Worm (Caenorhabditis elegans) whole organism, L2 larva: ENCODE data around the gene lmtr-3.

Experiments used
- C34F6.9 ChIP-seq: fragments of 150-350 bp; optimal IDR thresholded peaks from 2 replicates; lab custom pipeline; 2014; ENCODE audit warnings: missing biosample characterization, missing genetic modification characterization
- F13H6.1 ChIP-seq: sonication (generic microtip); optimal IDR thresholded peaks from 2 replicates; lab custom pipeline; 2016; ENCODE audit warnings: missing genetic modification characterization, missing compliant biosample characterization
- R02D3.7 ChIP-seq: fragments of 150-350 bp; optimal IDR thresholded peaks from 2 replicates; lab custom pipeline; 2014; ENCODE audit warnings: missing biosample characterization, missing genetic modification characterization
- Y55F3AM.14 ChIP-seq: fragments of 200-800 bp; sonication (Bioruptor generic); optimal IDR thresholded peaks from 2 replicates; lab custom pipeline; 2018; ENCODE audit warnings: mild to moderate bottlenecking, missing genetic modification characterization, missing compliant biosample characterization
- ZK546.5 ChIP-seq: sonication (generic microtip); optimal IDR thresholded peaks from 2 replicates; lab custom pipeline; 2017; ENCODE audit warnings: missing biosample characterization, missing genetic modification characterization
- alr-1 ChIP-seq: fragments of 150-350 bp; optimal IDR thresholded peaks from 2 replicates; lab custom pipeline; 2014; ENCODE audit warnings: missing biosample characterization, missing genetic modification characterization
- aly-2 ChIP-seq: fragments of 150-350 bp; optimal IDR thresholded peaks from 2 replicates; lab custom pipeline; 2014; ENCODE audit warnings: missing biosample characterization, missing genetic modification characterization
- ama-1 ChIP-seq: fragments of 150-350 bp; optimal IDR thresholded peaks from 2 replicates; lab custom pipeline; 2018; ENCODE audit warnings: inconsistent platforms
- blmp-1 ChIP-seq: sonication (generic microtip); optimal IDR thresholded peaks from 2 replicates; lab custom pipeline; 2017; ENCODE audit warnings: missing genetic modification characterization, mild to moderate bottlenecking, missing compliant biosample characterization, antibody characterized with exemption, moderate library complexity; ENCODE audit not compliant: insufficient read depth
- ceh-82 ChIP-seq: fragments of 150-350 bp; optimal IDR thresholded peaks from 2 replicates; lab custom pipeline; 2014; ENCODE audit warnings: missing biosample characterization, missing genetic modification characterization
- crh-2 ChIP-seq: sonication (generic microtip); optimal IDR thresholded peaks from 2 replicates; lab custom pipeline; 2017; ENCODE audit warnings: missing biosample characterization, missing genetic modification characterization
- dmd-4 ChIP-seq: sonication (generic microtip); optimal IDR thresholded peaks from 2 replicates; lab custom pipeline; 2017; ENCODE audit warnings: missing biosample characterization, missing genetic modification characterization
- egl-27 ChIP-seq: sonication (generic microtip); optimal IDR thresholded peaks from 3 replicates; lab custom pipeline; 2017; ENCODE audit warnings: missing biosample characterization, missing genetic modification reagents, missing genetic modification characterization
- elt-1 ChIP-seq: fragments of 150-350 bp; optimal IDR thresholded peaks from 2 replicates; lab custom pipeline; 2014; ENCODE audit warnings: missing biosample characterization, missing genetic modification characterization
- elt-3 ChIP-seq: sonication (generic microtip); optimal IDR thresholded peaks from 2 replicates; lab custom pipeline; 2017; ENCODE audit warnings: missing biosample characterization, missing genetic modification characterization
- fos-1 ChIP-seq: fragments of 150-350 bp; optimal IDR thresholded peaks from 2 replicates; lab custom pipeline; 2014; ENCODE audit warnings: missing biosample characterization, missing genetic modification characterization
- gmeb-1 ChIP-seq: fragments of 150-350 bp; optimal IDR thresholded peaks from 2 replicates; lab custom pipeline; 2014; ENCODE audit warnings: missing biosample characterization, missing genetic modification characterization
- lin-11 ChIP-seq: fragments of 150-350 bp; sonication (generic microtip); optimal IDR thresholded peaks from 2 replicates; lab custom pipeline; 2014; ENCODE audit warnings: missing biosample characterization, missing genetic modification characterization, inconsistent platforms, mixed read lengths
- lin-13 ChIP-seq: fragments of 150-350 bp; optimal IDR thresholded peaks from 2 replicates; lab custom pipeline; 2014; ENCODE audit warnings: missing biosample characterization, missing genetic modification reagents, missing genetic modification characterization
- lin-39 ChIP-seq: fragments of 150-350 bp; optimal IDR thresholded peaks from 2 replicates; lab custom pipeline; 2014; ENCODE audit warnings: missing biosample characterization, missing genetic modification reagents, missing genetic modification characterization
- lsy-2 ChIP-seq, 2 experiments: fragments of 150-350 bp in 1 of 2; sonication (generic microtip) in 1 of 2; optimal IDR thresholded peaks; 2 replicates each; lab custom pipeline; 2014 to 2017; ENCODE audit warnings: missing biosample characterization in 2 of 2, missing genetic modification characterization in 2 of 2
- mab-5 ChIP-seq: fragments of 150-350 bp; optimal IDR thresholded peaks from 2 replicates; lab custom pipeline; 2014; ENCODE audit warnings: missing biosample characterization, missing genetic modification characterization
- mbf-1 ChIP-seq: sonication (generic microtip); optimal IDR thresholded peaks from 2 replicates; lab custom pipeline; 2017; ENCODE audit warnings: missing biosample characterization, missing genetic modification characterization
- mdl-1 ChIP-seq, 2 experiments: fragments of 150-350 bp in 1 of 2; sonication (generic microtip) in 1 of 2; optimal IDR thresholded peaks; 2 replicates each; lab custom pipeline; 2017; ENCODE audit warnings: missing biosample characterization in 2 of 2, missing genetic modification characterization in 2 of 2
- nhr-10 ChIP-seq: sonication (generic microtip); optimal IDR thresholded peaks from 2 replicates; lab custom pipeline; 2017; ENCODE audit warnings: missing biosample characterization, missing genetic modification characterization
- nhr-11 ChIP-seq: fragments of 150-350 bp; optimal IDR thresholded peaks from 2 replicates; lab custom pipeline; 2014; ENCODE audit warnings: missing biosample characterization, missing genetic modification characterization
- nhr-12 ChIP-seq: fragments of 150-350 bp; optimal IDR thresholded peaks from 2 replicates; lab custom pipeline; 2014; ENCODE audit warnings: missing biosample characterization, missing genetic modification characterization
- nhr-129 ChIP-seq: fragments of 150-350 bp; optimal IDR thresholded peaks from 2 replicates; lab custom pipeline; 2014; ENCODE audit warnings: missing biosample characterization, missing genetic modification characterization
- nhr-21 ChIP-seq: fragments of 150-350 bp; optimal IDR thresholded peaks from 2 replicates; lab custom pipeline; 2014; ENCODE audit warnings: missing biosample characterization, missing genetic modification characterization
- nhr-23 ChIP-seq: fragments of 150-350 bp; optimal IDR thresholded peaks from 2 replicates; lab custom pipeline; 2014; ENCODE audit warnings: missing biosample characterization, missing genetic modification reagents, missing genetic modification characterization
- nhr-237 ChIP-seq: fragments of 150-350 bp; optimal IDR thresholded peaks from 2 replicates; lab custom pipeline; 2014; ENCODE audit warnings: missing biosample characterization, missing genetic modification characterization
- nhr-25 ChIP-seq: fragments of 150-350 bp; sonication (generic microtip); optimal IDR thresholded peaks from 3 replicates; lab custom pipeline; 2014; ENCODE audit warnings: missing biosample characterization, missing genetic modification characterization
- nhr-6 ChIP-seq: fragments of 150-350 bp; optimal IDR thresholded peaks from 2 replicates; lab custom pipeline; 2014; ENCODE audit warnings: missing biosample characterization, missing genetic modification characterization
- nhr-77 ChIP-seq: fragments of 150-350 bp; optimal IDR thresholded peaks from 2 replicates; lab custom pipeline; 2014; ENCODE audit warnings: missing biosample characterization, missing genetic modification characterization
- peb-1 ChIP-seq: fragments of 150-350 bp; optimal IDR thresholded peaks from 2 replicates; lab custom pipeline; 2014; ENCODE audit warnings: missing biosample characterization, missing genetic modification characterization
- sem-4 ChIP-seq: fragments of 150-350 bp; optimal IDR thresholded peaks from 2 replicates; lab custom pipeline; 2014; ENCODE audit warnings: missing biosample characterization, missing genetic modification reagents, missing genetic modification characterization
- sma-3 ChIP-seq: sonication (generic microtip); optimal IDR thresholded peaks from 2 replicates; lab custom pipeline; 2016; ENCODE audit warnings: missing genetic modification reagents, missing genetic modification characterization, missing compliant biosample characterization
- sma-9 ChIP-seq, 2 experiments: fragments of 150-350 bp in 1 of 2; sonication (generic microtip) in 1 of 2; optimal IDR thresholded peaks; 2 replicates each; lab custom pipeline; 2014 to 2016; ENCODE audit warnings: missing genetic modification characterization in 2 of 2, mild to moderate bottlenecking in 1 of 2, missing biosample characterization in 1 of 2, missing compliant biosample characterization in 1 of 2, missing genetic modification reagents in 1 of 2, moderate library complexity in 1 of 2
- snpc-4 ChIP-seq: fragments of 150-350 bp; optimal IDR thresholded peaks from 2 replicates; lab custom pipeline; 2014; ENCODE audit warnings: missing biosample characterization, missing genetic modification characterization
- unc-39 ChIP-seq: fragments of 150-350 bp; optimal IDR thresholded peaks from 2 replicates; lab custom pipeline; 2014; ENCODE audit warnings: missing biosample characterization, missing genetic modification characterization
- unc-55 ChIP-seq: fragments of 150-350 bp; sonication (generic microtip); optimal IDR thresholded peaks from 3 replicates; lab custom pipeline; 2014; ENCODE audit warnings: missing biosample characterization, missing genetic modification reagents, missing genetic modification characterization
- unc-62 ChIP-seq: fragments of 150-350 bp; optimal IDR thresholded peaks from 2 replicates; lab custom pipeline; 2014; ENCODE audit warnings: missing biosample characterization, missing genetic modification reagents, missing genetic modification characterization
- zag-1 ChIP-seq: fragments of 150-350 bp; optimal IDR thresholded peaks from 2 replicates; lab custom pipeline; 2014; ENCODE audit warnings: missing biosample characterization, missing genetic modification characterization
- ztf-1 ChIP-seq: fragments of 200-800 bp; sonication (Bioruptor generic); conservative IDR thresholded peaks from 2 replicates; pipeline ENCODE4 v1.3.6; 2022; ENCODE audit warnings: missing genetic modification characterization, missing compliant biosample characterization
- ztf-11 ChIP-seq: sonication (generic microtip); optimal IDR thresholded peaks from 2 replicates; lab custom pipeline; 2017; ENCODE audit warnings: missing biosample characterization, missing genetic modification characterization
- ztf-4 ChIP-seq: fragments of 150-350 bp; optimal IDR thresholded peaks from 2 replicates; lab custom pipeline; 2014; ENCODE audit warnings: missing biosample characterization, missing genetic modification characterization

Gene lmtr-3

DNA sequence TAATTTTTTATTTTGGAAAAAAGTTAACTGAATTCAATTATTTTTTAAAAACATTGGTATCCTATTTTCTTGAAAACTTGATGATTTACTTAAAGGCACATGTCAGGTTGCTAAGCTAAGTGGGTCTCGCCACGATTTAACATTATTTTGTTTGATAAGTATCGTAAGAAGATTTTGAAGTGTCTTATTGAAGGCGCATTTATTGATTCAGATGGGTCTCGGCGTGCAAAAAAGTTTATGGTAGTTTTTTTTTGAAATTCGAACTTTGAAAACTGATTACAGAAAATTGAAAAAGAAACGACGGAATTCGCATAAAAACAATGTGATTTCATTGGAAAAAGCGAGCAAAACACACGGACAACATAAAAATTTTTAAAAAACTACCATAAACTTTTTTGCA, 41.0 kb upstream of the lmtr-3 start:
- TF ChIP-seq mdl-1 (tag; optimal IDR thresholded peaks at IDR 0.05; lab: Kevin White, UChicago) (no peak), ztf-4 (tag; lab: Kevin White, UChicago) (no peak), mab-5 (tag; lab: Kevin White, UChicago) (no peak), ztf-11 (tag; lab: Kevin White, UChicago) (no peak), peb-1 (tag; lab: Kevin White, UChicago) (no peak), nhr-11 (tag; lab: Kevin White, UChicago) (no peak), nhr-21 (tag; lab: Kevin White, UChicago) (no peak)

DNA sequence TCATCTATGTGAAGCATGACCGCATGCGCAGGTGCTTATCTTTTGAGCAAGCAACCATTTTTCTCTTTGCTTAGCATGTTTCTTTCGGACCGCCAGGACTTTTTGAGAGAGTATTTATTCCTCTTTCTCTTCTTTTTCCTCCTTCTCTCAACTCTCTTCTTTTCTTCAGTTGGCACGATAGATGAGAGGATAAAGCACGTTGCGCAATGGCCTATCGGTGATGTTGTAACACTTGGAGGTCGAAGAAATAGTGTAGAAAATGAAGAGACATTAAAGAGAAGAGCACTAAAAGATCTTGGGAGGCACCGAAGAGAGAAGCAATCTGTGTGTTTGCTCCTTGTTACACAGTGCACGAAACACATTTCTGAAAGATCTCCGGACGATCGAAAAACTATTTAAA, 40.3 kb upstream of the lmtr-3 start:
- TF ChIP-seq ztf-4 (tag; lab: Kevin White, UChicago) (no peak), mdl-1 (tag; optimal IDR thresholded peaks at IDR 0.05; lab: Kevin White, UChicago) (peak; percentile 19 to 37), peb-1 (tag; lab: Kevin White, UChicago) (no peak), lsy-2 (tag; optimal IDR thresholded peaks at IDR 0.05; lab: Kevin White, UChicago) (peak in 1 of 2 experiments; percentile 62), nhr-237 (tag; lab: Kevin White, UChicago) (no peak), nhr-129 (peak; percentile 77), sma-9 (GFP tag; optimal IDR thresholded peaks at IDR 0.05; lab: Kevin White, UChicago) (peak; percentile 61), sma-9 (tag; optimal IDR thresholded peaks at IDR 0.05; lab: Kevin White, UChicago) (no peak), dmd-4 (tag; lab: Kevin White, UChicago) (no peak), aly-2 (tag; lab: Kevin White, UChicago) (no peak), unc-39 (tag; lab: Kevin White, UChicago) (no peak), elt-1 (tag; lab: Kevin White, UChicago) (no peak), F13H6.1 (peak; percentile 84), nhr-12 (tag; lab: Kevin White, UChicago) (no peak), R02D3.7 (no peak), mab-5 (tag; lab: Kevin White, UChicago) (peak; percentile 38), C34F6.9 (peak; percentile 68), nhr-23 (tag; lab: Kevin White, UChicago) (no peak), ztf-11 (tag; lab: Kevin White, UChicago) (no peak), unc-55 (GFP tag; lab: Kevin White, UChicago) (peak; percentile 29), nhr-10 (tag; lab: Kevin White, UChicago) (no peak), alr-1 (tag; lab: Kevin White, UChicago) (no peak), ama-1 (lab: Kevin White, UChicago) (no peak), crh-2 (tag; lab: Kevin White, UChicago) (no peak), nhr-6 (tag; lab: Kevin White, UChicago) (no peak), Y55F3AM.14 (peak; percentile 5), lin-13 (GFP tag; lab: Kevin White, UChicago) (peak; percentile 33)

DNA sequence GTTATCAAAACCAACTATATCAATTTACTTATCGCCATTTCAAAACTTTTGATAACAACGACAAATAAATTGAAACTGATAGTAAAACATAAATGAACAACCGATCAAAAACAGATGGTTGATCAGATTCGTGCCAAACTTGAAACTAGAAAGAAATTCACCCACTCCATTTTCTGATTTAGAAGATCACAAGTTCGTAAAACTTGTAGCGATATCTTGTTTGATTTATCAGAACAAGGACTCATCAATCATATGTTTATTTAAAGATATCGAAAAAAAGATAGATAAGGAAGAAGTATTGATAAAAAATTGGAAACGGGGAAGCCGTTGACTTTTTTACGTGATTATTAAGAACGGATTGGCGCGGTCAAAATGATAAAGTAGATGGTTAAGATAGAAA, 36.9 kb upstream of the lmtr-3 start:
- TF ChIP-seq lin-39 (tag; lab: Kevin White, UChicago), result no peak
- no peak for TF ChIP-seq sem-4 (tag; lab: Kevin White, UChicago)
- TF ChIP-seq nhr-21 (tag; lab: Kevin White, UChicago), result no peak
- no peak for TF ChIP-seq nhr-25 (tag; lab: Kevin White, UChicago)
- TF ChIP-seq unc-55 (GFP tag; lab: Kevin White, UChicago), result no peak
- no peak for TF ChIP-seq elt-1 (tag; lab: Kevin White, UChicago)
- TF ChIP-seq lin-11 (tag; lab: Kevin White, UChicago), result no peak
- no peak for TF ChIP-seq Y55F3AM.14
- TF ChIP-seq nhr-10 (tag; lab: Kevin White, UChicago), result no peak
- no peak for TF ChIP-seq nhr-12 (tag; lab: Kevin White, UChicago)
- TF ChIP-seq zag-1 (tag; lab: Kevin White, UChicago), result no peak
- TF ChIP-seq nhr-77 (tag; lab: Kevin White, UChicago), result no peak
- no peak for TF ChIP-seq ceh-82 (tag; lab: Kevin White, UChicago)
- no peak for TF ChIP-seq unc-62 (GFP tag; lab: Kevin White, UChicago)
- no peak for TF ChIP-seq dmd-4 (tag; lab: Kevin White, UChicago)
- no peak for TF ChIP-seq alr-1 (tag; lab: Kevin White, UChicago)
- TF ChIP-seq crh-2 (tag; lab: Kevin White, UChicago), result no peak
- no peak for TF ChIP-seq ztf-11 (tag; lab: Kevin White, UChicago)
- no peak for TF ChIP-seq mbf-1 (tag; lab: Kevin White, UChicago)
- peak; percentile 4 for TF ChIP-seq fos-1 (tag; lab: Kevin White, UChicago)
- TF ChIP-seq F13H6.1, result no peak
- no peak for TF ChIP-seq mab-5 (tag; lab: Kevin White, UChicago)
- TF ChIP-seq snpc-4 (tag; lab: Kevin White, UChicago), result no peak
- peak; percentile 2 for TF ChIP-seq gmeb-1 (tag; lab: Kevin White, UChicago)
- no peak for TF ChIP-seq ztf-1 (GFP tag; lab: Robert Waterston, UW)
- no peak for TF ChIP-seq ZK546.5 (tag; lab: Kevin White, UChicago)
- no peak for TF ChIP-seq aly-2 (tag; lab: Kevin White, UChicago)
- no peak for TF ChIP-seq egl-27 (tag; lab: Kevin White, UChicago)
- no peak for TF ChIP-seq elt-3 (tag; lab: Kevin White, UChicago)
- peak; percentile 6 for TF ChIP-seq sma-3
- no peak for TF ChIP-seq ama-1 (lab: Kevin White, UChicago)
- TF ChIP-seq nhr-237 (tag; lab: Kevin White, UChicago), result no peak
- TF ChIP-seq nhr-6 (tag; lab: Kevin White, UChicago), result no peak
- peak; percentile 46 for TF ChIP-seq blmp-1
